Worm (Caenorhabditis elegans) whole organism, mixed stage, embryonic: ENCODE results near the gene coa-4.

Experiments
- M03D4.4 ChIP-seq: sonication (generic microtip); optimal IDR thresholded peaks from 2 replicates; lab custom pipeline; 2017; ENCODE audit warnings: mild to moderate bottlenecking, missing genetic modification characterization, missing compliant biosample characterization
- bed-3 ChIP-seq: fragments of 200-800 bp; sonication (Bioruptor generic); optimal IDR thresholded peaks from 3 replicates; lab custom pipeline; 2018; ENCODE audit warnings: mild to moderate bottlenecking, missing genetic modification characterization, moderate library complexity, missing compliant biosample characterization
- blmp-1 ChIP-seq: fragments of 150-350 bp; optimal IDR thresholded peaks from 2 replicates; lab custom pipeline; 2014; ENCODE audit warnings: missing biosample characterization, missing genetic modification characterization
- ceh-39 ChIP-seq: fragments of 150-350 bp; optimal IDR thresholded peaks from 2 replicates; lab custom pipeline; 2014; ENCODE audit warnings: missing biosample characterization, missing genetic modification characterization
- ceh-43 ChIP-seq: fragments of 200-800 bp; sonication (Bioruptor generic); optimal IDR thresholded peaks from 2 replicates; lab custom pipeline; 2018; ENCODE audit warnings: mild to moderate bottlenecking, missing genetic modification characterization, moderate library complexity, missing compliant biosample characterization
- ceh-83 ChIP-seq: fragments of 200-800 bp; sonication (Bioruptor generic); optimal IDR thresholded peaks from 2 replicates; lab custom pipeline; 2018; ENCODE audit warnings: mild to moderate bottlenecking, missing genetic modification characterization, missing compliant biosample characterization
- ces-1 ChIP-seq: fragments of 150-350 bp; optimal IDR thresholded peaks from 2 replicates; lab custom pipeline; 2014; ENCODE audit warnings: missing biosample characterization, missing genetic modification reagents, missing genetic modification characterization
- cnd-1 ChIP-seq: fragments of 200-800 bp; sonication (Bioruptor generic); optimal IDR thresholded peaks from 2 replicates; lab custom pipeline; 2018; ENCODE audit warnings: mild to moderate bottlenecking, missing genetic modification characterization, missing compliant biosample characterization
- drap-1 ChIP-seq: fragments of 200-800 bp; sonication (Bioruptor generic); optimal IDR thresholded peaks from 3 replicates; lab custom pipeline; 2018; ENCODE audit warnings: mild to moderate bottlenecking, missing genetic modification characterization, missing compliant biosample characterization
- elt-1 ChIP-seq: sonication (generic microtip); optimal IDR thresholded peaks from 2 replicates; lab custom pipeline; 2017; ENCODE audit warnings: missing genetic modification characterization, mild to moderate bottlenecking, missing compliant biosample characterization, antibody characterized with exemption, moderate library complexity, borderline replicate concordance; ENCODE audit not compliant: insufficient read depth
- flh-1 ChIP-seq: fragments of 200-800 bp; sonication (Bioruptor generic); optimal IDR thresholded peaks from 2 replicates; lab custom pipeline; 2018; ENCODE audit warnings: mild to moderate bottlenecking, missing genetic modification characterization, moderate library complexity, missing compliant biosample characterization
- ham-2 ChIP-seq: fragments of 200-800 bp; sonication (Bioruptor generic); optimal IDR thresholded peaks from 2 replicates; lab custom pipeline; 2018; ENCODE audit warnings: mild to moderate bottlenecking, missing genetic modification characterization, missing compliant biosample characterization
- hlh-1 ChIP-seq: fragments of 150-350 bp; optimal IDR thresholded peaks from 2 replicates; lab custom pipeline; 2014; ENCODE audit warnings: missing biosample characterization, missing genetic modification reagents, missing genetic modification characterization
- lin-13 ChIP-seq: fragments of 150-350 bp; optimal IDR thresholded peaks from 2 replicates; lab custom pipeline; 2014; ENCODE audit warnings: missing biosample characterization, missing genetic modification characterization
- lsy-2 ChIP-seq: fragments of 150-350 bp; optimal IDR thresholded peaks from 2 replicates; lab custom pipeline; 2014; ENCODE audit warnings: missing biosample characterization, missing genetic modification characterization
- mab-5 ChIP-seq: fragments of 150-350 bp; optimal IDR thresholded peaks from 2 replicates; lab custom pipeline; 2014; ENCODE audit warnings: missing biosample characterization, missing genetic modification characterization
- mep-1 ChIP-seq: fragments of 150-350 bp; optimal IDR thresholded peaks from 2 replicates; lab custom pipeline; 2017; ENCODE audit warnings: missing biosample characterization, missing genetic modification reagents, missing genetic modification characterization, inconsistent platforms
- mls-2 ChIP-seq: sonication (generic microtip); optimal IDR thresholded peaks from 2 replicates; lab custom pipeline; 2016; ENCODE audit warnings: mild to moderate bottlenecking, missing genetic modification characterization, moderate library complexity, missing compliant biosample characterization
- nhr-2 ChIP-seq: fragments of 150-350 bp; optimal IDR thresholded peaks from 2 replicates; lab custom pipeline; 2014; ENCODE audit warnings: missing biosample characterization, missing genetic modification characterization
- nhr-28 ChIP-seq: fragments of 150-350 bp; optimal IDR thresholded peaks from 2 replicates; lab custom pipeline; 2014; ENCODE audit warnings: missing biosample characterization, missing genetic modification characterization
- nhr-76 ChIP-seq: sonication (generic microtip); optimal IDR thresholded peaks from 2 replicates; lab custom pipeline; 2017; ENCODE audit warnings: missing biosample characterization, missing genetic modification characterization
- pha-4 ChIP-seq: fragments of 150-350 bp; optimal IDR thresholded peaks from 2 replicates; lab custom pipeline; 2018; ENCODE audit warnings: missing biosample characterization, missing genetic modification reagents, missing genetic modification characterization
- sem-2 ChIP-seq: fragments of 200-800 bp; sonication (Bioruptor generic); optimal IDR thresholded peaks from 2 replicates; lab custom pipeline; 2018; ENCODE audit warnings: mild to moderate bottlenecking, missing genetic modification characterization, missing compliant biosample characterization
- snpc-4 ChIP-seq: fragments of 150-350 bp; optimal IDR thresholded peaks from 2 replicates; lab custom pipeline; 2014; ENCODE audit warnings: missing biosample characterization, missing genetic modification characterization
- sptf-1 ChIP-seq: sonication (generic microtip); optimal IDR thresholded peaks from 2 replicates; lab custom pipeline; 2017; ENCODE audit warnings: mild to moderate bottlenecking, missing genetic modification characterization, moderate library complexity, missing compliant biosample characterization
- tbx-8 ChIP-seq: fragments of 200-800 bp; sonication (Bioruptor generic); optimal IDR thresholded peaks from 2 replicates; lab custom pipeline; 2018; ENCODE audit warnings: mild to moderate bottlenecking, missing genetic modification characterization, moderate library complexity, missing compliant biosample characterization
- unc-120 ChIP-seq: sonication (generic microtip); optimal IDR thresholded peaks from 2 replicates; lab custom pipeline; 2017; ENCODE audit warnings: missing genetic modification characterization, missing compliant biosample characterization; ENCODE audit not compliant: poor library complexity, severe bottlenecking
- unc-39 ChIP-seq: fragments of 150-350 bp; optimal IDR thresholded peaks from 2 replicates; lab custom pipeline; 2014; ENCODE audit warnings: missing biosample characterization, missing genetic modification characterization
- zip-8 ChIP-seq: fragments of 150-350 bp; optimal IDR thresholded peaks from 2 replicates; lab custom pipeline; 2014; ENCODE audit warnings: missing biosample characterization, missing genetic modification characterization
- ztf-11 ChIP-seq: fragments of 150-350 bp; optimal IDR thresholded peaks from 2 replicates; lab custom pipeline; 2014; ENCODE audit warnings: missing biosample characterization, missing genetic modification characterization

The coa-4 gene

ce11 chrIV:9376550-9376949 lies 41.1 kb upstream of the coa-4 start:
- TF ChIP-seq ceh-43 (GFP tag; lab: Kevin White, UChicago): no peak
- no peak for TF ChIP-seq sptf-1 (tag; lab: Kevin White, UChicago)
- no peak for TF ChIP-seq blmp-1 (tag; lab: Kevin White, UChicago)
- TF ChIP-seq sem-2 (GFP tag; lab: Kevin White, UChicago): no peak
- TF ChIP-seq pha-4 (tag; lab: Kevin White, UChicago): no peak
- no peak for TF ChIP-seq mab-5 (tag; lab: Kevin White, UChicago)
- TF ChIP-seq lsy-2 (tag; lab: Kevin White, UChicago): no peak
- no peak for TF ChIP-seq nhr-28 (tag; lab: Kevin White, UChicago)
- no peak for TF ChIP-seq unc-120 (tag; lab: Kevin White, UChicago)
- TF ChIP-seq unc-39: no peak
- TF ChIP-seq nhr-2: no peak
- no peak for TF ChIP-seq ztf-11 (tag; lab: Kevin White, UChicago)
- no peak for TF ChIP-seq snpc-4 (tag; lab: Kevin White, UChicago)
- no peak for TF ChIP-seq ceh-39

- TF ChIP-seq M03D4.4 (no peak), elt-1 (tag; lab: Kevin White, UChicago) (no peak), mls-2 (tag; lab: Kevin White, UChicago) (no peak), lin-13 (tag; lab: Kevin White, UChicago) (no peak), cnd-1 (no peak), nhr-2 (no peak), snpc-4 (tag; lab: Kevin White, UChicago) (no peak), ceh-83 (GFP tag; lab: Kevin White, UChicago) (no peak), ceh-39 (no peak), ham-2 (GFP tag; lab: Kevin White, UChicago) (no peak), unc-120 (tag; lab: Kevin White, UChicago) (no peak), tbx-8 (GFP tag; lab: Kevin White, UChicago) (no peak), sptf-1 (tag; lab: Kevin White, UChicago) (no peak), unc-39 (no peak), flh-1 (GFP tag; lab: Kevin White, UChicago) (no peak), ces-1 (GFP tag; lab: Kevin White, UChicago) (no peak), nhr-76 (tag; lab: Kevin White, UChicago) (no peak), mep-1 (no peak), drap-1 (GFP tag; lab: Kevin White, UChicago) (no peak), ztf-11 (tag; lab: Kevin White, UChicago) (no peak)
- TF ChIP-seq, all 35 proteins: peak for 0
These were observed 39.1 kb upstream of the coa-4 start, which contains the start of gene C10C5.3 for ce11 chrIV:9374529-9374928. Gene C10C5.3, plus strand, starts transcription at chrIV:9374829.

- no peak for TF ChIP-seq mab-5 (tag; lab: Kevin White, UChicago)
- peak; percentile 53 for TF ChIP-seq ces-1 (GFP tag; lab: Kevin White, UChicago)
These were observed 35.7 kb upstream of the coa-4 start, which contains the start of gene fbxc-58 for ce11 chrIV:9371126-9371525. Gene fbxc-58, plus strand, starts transcription at chrIV:9371508.

- TF ChIP-seq pha-4 (tag; lab: Kevin White, UChicago) (peak; percentile 55), hlh-1 (peak; percentile 29), ces-1 (GFP tag; lab: Kevin White, UChicago) (peak; percentile 2), bed-3 (GFP tag; lab: Kevin White, UChicago) (no peak)
These were observed 32.6 kb upstream of the coa-4 start for ce11 chrIV:9367852-9368627.

ce11 chrIV:9366411-9366810 lies 31.0 kb upstream of the coa-4 start, which contains the start of gene pezo-1:
Gene pezo-1, minus strand, starts transcription at chrIV:9366511.
- TF ChIP-seq zip-8: no peak
- peak; percentile 71 for TF ChIP-seq lsy-2 (tag; lab: Kevin White, UChicago)
